Worm (Caenorhabditis elegans) whole organism, midembryonic: Measurements from ENCODE around the gene mtl-1.

Source experiments
- T22C8.4 ChIP-seq: fragments of 200-800 bp; sonication (Bioruptor generic); IDR thresholded peaks from 2 replicates; pipeline ENCODE4 v1.3.6; 2022; ENCODE audit warnings: missing genetic modification characterization, missing compliant biosample characterization
- cog-1 ChIP-seq: sonication (generic microtip); optimal IDR thresholded peaks from 2 replicates; lab custom pipeline; 2016; ENCODE audit warnings: missing genetic modification characterization, missing compliant biosample characterization
- flt-1 ChIP-seq: fragments of 200-800 bp; sonication (Bioruptor generic); IDR thresholded peaks from 2 replicates; pipeline ENCODE4 v1.3.6; 2022; ENCODE audit warnings: missing genetic modification characterization, missing compliant biosample characterization
- klf-2 ChIP-seq: fragments of 200-800 bp; sonication (Bioruptor generic); conservative IDR thresholded peaks from 2 replicates; pipeline ENCODE4 v1.3.6; 2022; ENCODE audit warnings: missing genetic modification reagents, missing genetic modification characterization, missing compliant biosample characterization
- med-1 ChIP-seq: sonication (generic microtip); optimal IDR thresholded peaks from 2 replicates; lab custom pipeline; 2017; ENCODE audit warnings: missing genetic modification characterization, mild to moderate bottlenecking, missing compliant biosample characterization, antibody characterized with exemption, missing genetic modification reagents; ENCODE audit not compliant: insufficient read depth
- ref-1 ChIP-seq: fragments of 200-800 bp; sonication (Bioruptor generic); conservative IDR thresholded peaks from 2 replicates; pipeline ENCODE4 v1.3.6; 2022; ENCODE audit warnings: missing genetic modification reagents, missing genetic modification characterization, missing compliant biosample characterization
- tab-1 ChIP-seq: fragments of 200-800 bp; sonication (Bioruptor generic); IDR thresholded peaks from 2 replicates; pipeline ENCODE4 v1.3.6; 2022; ENCODE audit warnings: missing genetic modification characterization, missing compliant biosample characterization
- ztf-23 ChIP-seq: fragments of 200-800 bp; sonication (Bioruptor generic); IDR thresholded peaks from 2 replicates; pipeline ENCODE4 v1.3.6; 2022; ENCODE audit warnings: missing genetic modification reagents, missing genetic modification characterization, missing compliant biosample characterization
- ztf-29 ChIP-seq: fragments of 200-800 bp; sonication (Bioruptor generic); IDR thresholded peaks from 2 replicates; pipeline ENCODE4 v1.3.6; 2022; ENCODE audit warnings: missing genetic modification reagents, missing genetic modification characterization, missing compliant biosample characterization

Gene mtl-1

DNA sequence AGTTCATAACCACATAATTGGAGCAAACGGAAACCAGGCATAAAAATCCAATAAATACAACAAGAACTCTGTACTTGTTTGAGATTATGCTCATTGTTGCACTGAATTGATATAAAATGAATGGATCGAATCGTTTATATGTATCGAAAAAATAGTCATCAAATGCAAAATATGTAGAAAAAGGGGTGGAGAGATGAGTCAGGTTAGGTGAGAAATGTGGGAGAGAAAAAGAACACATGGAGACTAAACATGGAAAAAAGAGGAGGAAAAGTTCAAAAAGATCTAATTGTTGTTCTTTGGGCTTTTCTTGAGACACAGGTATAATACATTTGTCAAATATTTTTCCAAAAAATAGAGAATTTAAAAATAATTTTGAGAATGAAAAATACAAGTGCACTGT, 3.3 kb downstream of the mtl-1 start, which contains the start of gene K11G9.5:
Gene K11G9.5 (minus strand): TSS at position 101 of the 400 bp plus-strand sequence.
- TF ChIP-seq tab-1 (no peak), ztf-29 (GFP tag; lab: Robert Waterston, UW) (no peak), ztf-23 (GFP tag; lab: Robert Waterston, UW) (no peak), flt-1 (GFP tag; lab: Robert Waterston, UW) (no peak)

DNA sequence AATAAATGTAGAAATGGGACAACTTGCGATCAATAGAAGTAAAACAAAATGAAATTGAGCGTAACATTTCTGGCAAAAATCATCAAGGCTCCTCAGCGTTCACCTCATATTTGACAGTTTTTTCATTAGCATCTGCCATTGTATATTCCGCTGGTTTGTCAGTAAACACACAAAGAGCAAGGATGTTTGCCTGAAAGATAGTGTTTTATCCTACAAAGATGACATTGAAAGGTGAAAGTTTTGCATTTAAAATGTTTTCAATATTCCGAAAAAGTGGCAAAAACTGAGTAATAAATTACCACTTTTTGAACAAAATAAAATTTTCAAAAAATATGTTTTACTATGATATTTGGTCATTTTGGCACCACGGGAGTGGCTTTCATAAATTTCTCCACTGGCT, 5.7 kb downstream of the mtl-1 start:
- no peak for TF ChIP-seq cog-1 (tag; lab: Kevin White, UChicago)
- no peak for TF ChIP-seq tab-1
- TF ChIP-seq klf-2 (GFP tag; lab: Robert Waterston, UW), result no peak

DNA sequence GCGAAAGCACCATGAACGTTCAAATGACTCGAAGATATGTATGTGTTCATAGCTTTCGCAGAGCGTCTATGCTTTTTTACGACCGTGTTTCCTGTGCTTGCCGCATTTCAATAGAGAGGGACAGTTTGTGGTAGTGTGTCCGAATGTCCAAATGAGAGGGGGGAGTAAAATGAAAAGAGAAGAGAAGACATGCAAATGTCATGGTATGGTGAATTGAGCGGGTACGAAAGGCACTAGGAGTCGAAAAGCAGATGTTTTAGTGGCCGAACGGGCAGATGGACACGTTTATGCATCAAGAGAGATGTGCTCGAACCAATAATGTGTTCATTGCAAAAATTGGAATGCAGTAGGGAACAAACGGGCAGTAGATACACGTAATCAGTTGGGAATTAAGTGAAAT, 6.2 kb downstream of the mtl-1 start:
- TF ChIP-seq klf-2 (GFP tag; lab: Robert Waterston, UW) (no peak), ref-1 (no peak), med-1 (GFP tag; lab: Kevin White, UChicago) (no peak), ztf-23 (GFP tag; lab: Robert Waterston, UW) (no peak), T22C8.4 (GFP tag; lab: Robert Waterston, UW) (no peak), flt-1 (GFP tag; lab: Robert Waterston, UW) (no peak), tab-1 (no peak), cog-1 (tag; lab: Kevin White, UChicago) (no peak), ztf-29 (GFP tag; lab: Robert Waterston, UW) (no peak)

DNA sequence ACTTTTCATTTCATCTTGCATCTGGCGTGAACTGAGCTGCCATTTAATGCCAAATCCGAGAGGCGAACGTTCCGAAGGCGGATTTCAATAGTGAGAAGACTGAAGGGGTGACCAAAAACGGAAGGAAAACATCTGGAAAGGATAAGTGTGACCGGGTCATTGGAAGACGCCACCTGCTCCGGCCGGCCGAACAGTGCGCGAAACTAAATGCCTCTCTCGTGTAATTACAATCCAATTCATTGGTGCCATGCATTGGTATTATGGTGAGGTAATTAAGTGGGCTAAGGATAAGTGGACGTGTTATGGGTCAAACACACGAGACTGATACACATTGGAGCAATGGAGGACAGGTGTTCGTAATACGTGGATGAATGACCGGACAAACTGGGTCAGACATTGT, 7.1 kb downstream of the mtl-1 start:
- TF ChIP-seq tab-1 (0 out of 2 replicates have a peak, but pooled peaks have one; percentile 52), ztf-23 (GFP tag; lab: Robert Waterston, UW) (no peak), flt-1 (GFP tag; lab: Robert Waterston, UW) (no peak), cog-1 (tag; lab: Kevin White, UChicago) (peak; percentile 32)

DNA sequence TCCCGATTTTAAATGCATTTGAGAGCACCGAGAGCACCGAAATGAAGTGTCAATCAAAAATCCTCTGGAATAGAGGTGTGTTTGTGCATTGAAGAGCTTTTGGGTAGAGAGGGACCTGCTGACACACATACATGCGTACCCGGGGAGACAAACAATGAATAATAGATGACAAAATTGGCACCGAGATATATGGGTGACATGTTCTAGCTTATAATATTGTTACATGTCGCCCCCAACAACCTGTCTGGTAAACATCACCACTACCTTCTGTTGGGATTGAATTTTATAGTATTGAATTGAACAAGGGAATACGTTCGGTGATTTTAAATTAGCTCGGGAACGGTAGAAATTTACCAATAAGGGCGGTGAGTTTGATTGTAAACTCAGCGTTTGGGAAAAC, 7.9 kb downstream of the mtl-1 start:
- TF ChIP-seq T22C8.4 (GFP tag; lab: Robert Waterston, UW) (no peak), ztf-23 (GFP tag; lab: Robert Waterston, UW) (no peak), med-1 (GFP tag; lab: Kevin White, UChicago) (no peak), tab-1 (no peak), cog-1 (tag; lab: Kevin White, UChicago) (no peak), klf-2 (GFP tag; lab: Robert Waterston, UW) (no peak), ref-1 (no peak), flt-1 (GFP tag; lab: Robert Waterston, UW) (no peak), ztf-29 (GFP tag; lab: Robert Waterston, UW) (no peak)

DNA sequence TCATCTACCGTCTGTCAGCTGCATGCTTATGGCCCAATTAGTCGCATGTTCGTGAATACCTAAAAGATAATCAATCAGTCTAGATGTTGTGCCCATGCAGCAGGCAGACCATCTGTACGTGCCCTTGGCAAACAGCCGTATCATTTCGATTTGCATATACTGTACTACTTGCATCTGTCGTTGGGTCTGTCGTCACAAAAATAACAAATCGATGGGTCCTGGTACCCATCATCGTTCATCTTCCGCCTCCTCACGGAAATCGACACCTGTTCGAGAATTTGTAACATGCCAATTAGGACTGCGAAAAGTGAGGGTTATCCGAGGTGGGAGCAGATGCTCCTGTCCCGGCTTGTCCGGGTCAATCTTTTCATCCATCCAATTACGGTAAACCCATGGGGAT, 8.4 kb downstream of the mtl-1 start:
- TF ChIP-seq tab-1, result no peak
- TF ChIP-seq klf-2 (GFP tag; lab: Robert Waterston, UW), result no peak
- no peak for TF ChIP-seq ztf-29 (GFP tag; lab: Robert Waterston, UW)
- no peak for TF ChIP-seq med-1 (GFP tag; lab: Kevin White, UChicago)

DNA sequence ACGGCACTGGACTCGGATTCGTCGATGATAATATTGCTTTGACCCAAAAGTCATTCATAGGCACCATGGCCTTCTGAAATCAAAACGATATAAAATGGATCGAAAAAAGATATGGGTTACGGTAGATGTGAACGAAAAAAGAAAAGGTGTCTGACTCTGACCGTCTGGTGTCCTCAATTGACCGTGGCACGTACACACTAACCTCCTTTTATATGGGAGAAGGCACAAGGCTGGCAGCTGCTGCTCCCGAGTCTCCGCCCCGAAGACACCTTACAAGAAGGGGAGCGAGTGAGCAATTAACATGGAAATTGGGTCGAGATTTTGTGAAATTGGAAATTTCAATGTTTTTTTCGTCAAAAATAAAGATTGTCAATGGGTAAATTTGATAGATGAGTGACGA, 10.2 kb downstream of the mtl-1 start, which contains the start of gene egl-46:
Gene egl-46 (minus strand): TSS at position 73 of the 400 bp plus-strand sequence.
- TF ChIP-seq ref-1 (no peak), cog-1 (tag; lab: Kevin White, UChicago) (no peak), tab-1 (no peak), ztf-23 (GFP tag; lab: Robert Waterston, UW) (no peak), klf-2 (GFP tag; lab: Robert Waterston, UW) (no peak), flt-1 (GFP tag; lab: Robert Waterston, UW) (no peak), ztf-29 (GFP tag; lab: Robert Waterston, UW) (no peak), T22C8.4 (GFP tag; lab: Robert Waterston, UW) (no peak), med-1 (GFP tag; lab: Kevin White, UChicago) (no peak)

DNA sequence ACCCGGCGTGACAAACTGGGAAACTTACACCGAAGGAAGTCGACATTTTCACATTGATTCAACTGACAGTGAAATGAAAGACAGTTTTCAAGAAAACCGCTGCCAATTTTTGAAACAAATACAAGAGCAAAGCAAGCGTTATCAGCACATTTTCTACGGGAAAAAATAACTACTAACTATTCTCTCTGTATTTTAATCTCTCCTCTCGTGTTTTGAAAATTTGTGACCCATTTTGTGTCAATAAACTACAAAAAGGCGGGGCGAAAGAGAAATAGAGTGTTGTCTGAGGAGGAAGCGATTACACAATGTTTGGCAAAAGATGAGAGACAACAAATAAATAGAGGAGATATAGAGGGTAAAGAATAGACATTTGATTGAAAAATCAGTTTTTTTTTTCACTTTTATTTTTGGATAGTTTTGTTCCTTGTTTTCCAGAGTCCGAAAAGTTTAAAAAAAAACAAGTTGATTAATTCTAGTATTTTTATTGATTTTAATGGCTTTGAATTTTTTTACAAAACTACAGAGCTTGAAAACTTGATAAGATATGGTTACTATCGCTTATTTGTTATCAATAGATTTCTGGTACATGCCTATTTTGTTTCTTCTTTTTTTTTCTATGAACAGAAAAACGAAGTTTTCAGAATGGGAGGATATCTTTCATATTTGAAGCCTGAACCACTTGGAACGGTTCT, 15.4 kb downstream of the mtl-1 start, which contains the start of gene cest-34:
Gene cest-34 (plus strand): TSS at position 642 of the 692 bp plus-strand sequence.
- TF ChIP-seq ref-1 (no peak), ztf-23 (GFP tag; lab: Robert Waterston, UW) (no peak), med-1 (GFP tag; lab: Kevin White, UChicago) (no peak), cog-1 (tag; lab: Kevin White, UChicago) (no peak), T22C8.4 (GFP tag; lab: Robert Waterston, UW) (no peak), flt-1 (GFP tag; lab: Robert Waterston, UW) (no peak), ztf-29 (GFP tag; lab: Robert Waterston, UW) (no peak), klf-2 (GFP tag; lab: Robert Waterston, UW) (no peak), tab-1 (no peak)

DNA sequence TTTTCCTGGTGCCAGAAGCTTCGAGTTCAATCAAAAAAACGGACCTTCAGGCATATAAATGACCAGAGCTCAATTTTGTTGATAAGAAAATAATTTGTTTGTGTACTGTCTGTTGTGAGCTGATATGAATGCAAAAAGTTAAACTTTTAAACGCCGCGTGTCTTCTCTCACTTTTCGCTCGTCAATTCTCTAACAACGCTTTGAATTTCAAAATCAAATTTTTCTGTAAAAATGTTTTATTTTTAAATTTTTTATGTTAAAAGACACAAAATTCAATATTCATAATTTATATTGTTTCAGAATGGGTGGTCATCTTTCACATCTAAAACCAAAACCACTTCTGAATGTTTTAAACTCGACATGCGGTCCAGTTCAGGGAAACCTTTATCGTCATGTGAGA, 17.7 kb downstream of the mtl-1 start, which contains the start of gene cest-31:
Gene cest-31 (plus strand): TSS at position 301 of the 400 bp plus-strand sequence.
- no peak for TF ChIP-seq T22C8.4 (GFP tag; lab: Robert Waterston, UW)
- TF ChIP-seq ztf-23 (GFP tag; lab: Robert Waterston, UW), result no peak
- no peak for TF ChIP-seq ztf-29 (GFP tag; lab: Robert Waterston, UW)
- no peak for TF ChIP-seq tab-1
- no peak for TF ChIP-seq cog-1 (tag; lab: Kevin White, UChicago)
- TF ChIP-seq klf-2 (GFP tag; lab: Robert Waterston, UW), result no peak
- TF ChIP-seq med-1 (GFP tag; lab: Kevin White, UChicago), result no peak
- no peak for TF ChIP-seq ref-1
- no peak for TF ChIP-seq flt-1 (GFP tag; lab: Robert Waterston, UW)

DNA sequence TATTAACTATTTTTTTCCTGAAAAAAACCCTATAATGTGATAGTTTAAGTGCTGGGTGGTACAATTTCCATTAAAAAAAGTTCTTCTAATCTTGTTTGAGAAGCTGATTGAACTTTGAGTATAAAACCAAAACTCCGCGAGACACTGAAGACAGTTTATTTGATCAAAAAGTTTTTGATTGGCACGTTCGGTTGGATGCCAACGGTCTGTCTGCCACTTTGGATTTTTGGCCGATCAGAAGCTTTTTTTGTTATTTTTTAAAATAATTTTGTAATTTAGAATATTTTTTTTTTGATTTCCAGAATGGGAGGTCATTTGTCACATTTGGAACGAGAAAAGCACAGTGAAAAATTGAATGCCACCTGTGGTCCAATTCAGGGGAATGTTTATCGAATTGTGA, 22.1 kb downstream of the mtl-1 start, which contains the start of gene cest-28:
Gene cest-28 (plus strand): TSS at position 301 of the 400 bp plus-strand sequence.
- TF ChIP-seq T22C8.4 (GFP tag; lab: Robert Waterston, UW) (no peak), ztf-23 (GFP tag; lab: Robert Waterston, UW) (no peak), ztf-29 (GFP tag; lab: Robert Waterston, UW) (no peak), klf-2 (GFP tag; lab: Robert Waterston, UW) (no peak), med-1 (GFP tag; lab: Kevin White, UChicago) (no peak), tab-1 (no peak), cog-1 (tag; lab: Kevin White, UChicago) (no peak), flt-1 (GFP tag; lab: Robert Waterston, UW) (no peak), ref-1 (no peak)
